Worm (Caenorhabditis elegans): ENCODE measurements around the gene T05A8.3.

Gene T05A8.3

DNA sequence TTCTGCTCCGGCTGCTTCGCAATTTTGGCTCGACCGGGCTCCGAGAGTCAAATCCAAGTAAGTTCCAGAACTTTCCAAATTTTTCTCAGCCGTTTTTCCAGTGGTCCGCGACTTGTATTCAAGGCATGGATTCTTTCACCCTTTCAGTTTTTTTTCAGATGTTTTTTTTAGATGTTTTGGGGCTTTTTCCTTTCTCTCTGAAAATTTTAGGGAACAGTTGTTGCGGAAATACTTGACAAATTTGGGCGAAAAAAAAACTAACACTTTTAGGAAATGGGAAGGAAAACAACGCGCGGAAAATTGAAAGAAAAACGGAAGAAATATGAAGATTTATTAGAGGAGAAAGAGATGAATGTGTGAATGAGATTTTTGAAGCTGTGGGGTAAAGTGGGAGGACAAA is 8.3 kb upstream of the T05A8.3 start, which contains the start of the genes T05A8.11 and nep-2:
TSS of gene T05A8.11 (minus strand) at position 101 of the 400 bp plus-strand sequence.
TSS of gene nep-2 (minus strand) at position 192 of the 400 bp plus-strand sequence.
- TF ChIP-seq ets-7 (tag; optimal IDR thresholded peaks at IDR 0.05): no peak
- TF ChIP-seq tbx-11 (GFP tag; IDR thresholded peaks at IDR 0.05): no peak
- TF ChIP-seq sea-1 (GFP tag; conservative IDR thresholded peaks at IDR 0.05): no peak
- TF ChIP-seq B0310.2 (tag; optimal IDR thresholded peaks at IDR 0.05): no peak
- no peak for TF ChIP-seq flt-1 (GFP tag; IDR thresholded peaks at IDR 0.05)

ce11 chrII:2721992-2722391 is 4.8 kb upstream of the T05A8.3 start:
- no peak for TF ChIP-seq tbx-11 (GFP tag; IDR thresholded peaks at IDR 0.05)
- TF ChIP-seq B0310.2 (tag; optimal IDR thresholded peaks at IDR 0.05): no peak
- TF ChIP-seq tra-4 (tag; optimal IDR thresholded peaks at IDR 0.05): no peak
- TF ChIP-seq ama-1 (optimal IDR thresholded peaks at IDR 0.05): no peak
- no peak for TF ChIP-seq hmbx-1 (tag; optimal IDR thresholded peaks at IDR 0.05)
- TF ChIP-seq ets-7 (tag; optimal IDR thresholded peaks at IDR 0.05): no peak
- no peak for TF ChIP-seq hnd-1 (tag; optimal IDR thresholded peaks at IDR 0.05)

- TF ChIP-seq ets-7 (tag; optimal IDR thresholded peaks at IDR 0.05) (no peak), ceh-36 (tag; optimal IDR thresholded peaks at IDR 0.05) (no peak), tra-4 (tag; optimal IDR thresholded peaks at IDR 0.05) (no peak), F13C5.2 (tag; optimal IDR thresholded peaks at IDR 0.05) (no peak), tbx-11 (GFP tag; IDR thresholded peaks at IDR 0.05) (no peak), hmg-4 (GFP tag; optimal IDR thresholded peaks at IDR 0.05) (no peak), pes-1 (GFP tag; IDR thresholded peaks at IDR 0.05) (no peak), tbx-37 (GFP tag; conservative IDR thresholded peaks at IDR 0.05) (no peak), hnd-1 (tag; optimal IDR thresholded peaks at IDR 0.05) (no peak), aly-1 (tag; optimal IDR thresholded peaks at IDR 0.05) (no peak), ama-1 (optimal IDR thresholded peaks at IDR 0.05) (no peak), B0310.2 (tag; optimal IDR thresholded peaks at IDR 0.05) (no peak), scrt-1 (GFP tag; IDR thresholded peaks at IDR 0.05) (no peak), flt-1 (GFP tag; IDR thresholded peaks at IDR 0.05) (no peak), sea-1 (GFP tag; conservative IDR thresholded peaks at IDR 0.05) (no peak), hmbx-1 (tag; optimal IDR thresholded peaks at IDR 0.05) (no peak)
These were observed 2.0 kb upstream of the T05A8.3 start for ce11 chrII:2719212-2719611.

ce11 chrII:2710919-2711318 is 6.3 kb downstream of the T05A8.3 start, which contains the start of gene T05A8.2:
Gene T05A8.2, minus strand, starts transcription at chrII:2711019.
- TF ChIP-seq tbx-37 (GFP tag; conservative IDR thresholded peaks at IDR 0.05) (no peak), pes-1 (GFP tag; IDR thresholded peaks at IDR 0.05) (no peak), ceh-13 (GFP tag; optimal IDR thresholded peaks at IDR 0.05) (no peak), hnd-1 (tag; optimal IDR thresholded peaks at IDR 0.05) (no peak), hmg-4 (GFP tag; optimal IDR thresholded peaks at IDR 0.05) (no peak)

DNA sequence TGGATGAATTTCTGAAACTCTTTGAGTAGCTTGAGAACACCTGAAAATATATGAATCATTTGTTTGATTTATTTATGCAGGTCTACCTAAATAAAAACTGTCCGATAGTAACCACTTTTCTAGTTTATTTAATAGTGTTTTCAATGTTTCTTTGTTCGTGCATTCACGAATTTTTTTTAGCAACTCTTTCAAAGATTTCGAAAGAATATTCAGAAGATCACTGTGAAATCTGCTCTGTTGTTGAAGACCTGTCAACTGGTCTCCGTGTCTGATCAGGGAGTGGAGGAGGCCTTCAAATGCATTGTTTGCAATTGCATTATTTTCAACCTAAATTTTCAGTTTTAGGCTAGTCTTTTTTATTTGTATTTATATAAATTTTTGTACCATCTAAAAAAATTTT is 7.3 kb downstream of the T05A8.3 start, which contains the start of gene T05A8.1:
TSS of gene T05A8.1 (minus strand) at position 101 of the 400 bp plus-strand sequence.
- TF ChIP-seq tbx-11 (GFP tag; IDR thresholded peaks at IDR 0.05): no peak
- no peak for TF ChIP-seq flt-1 (GFP tag; IDR thresholded peaks at IDR 0.05)
- no peak for TF ChIP-seq scrt-1 (GFP tag; IDR thresholded peaks at IDR 0.05)
- no peak for TF ChIP-seq sea-1 (GFP tag; conservative IDR thresholded peaks at IDR 0.05)
- TF ChIP-seq B0310.2 (tag; optimal IDR thresholded peaks at IDR 0.05): no peak
- no peak for TF ChIP-seq hmg-4 (GFP tag; optimal IDR thresholded peaks at IDR 0.05)
- no peak for TF ChIP-seq hnd-1 (tag; optimal IDR thresholded peaks at IDR 0.05)
- TF ChIP-seq ceh-36 (tag; optimal IDR thresholded peaks at IDR 0.05): no peak
- no peak for TF ChIP-seq tbx-37 (GFP tag; conservative IDR thresholded peaks at IDR 0.05)
- TF ChIP-seq F13C5.2 (tag; optimal IDR thresholded peaks at IDR 0.05): no peak
- TF ChIP-seq ceh-13 (GFP tag; optimal IDR thresholded peaks at IDR 0.05): no peak
- no peak for TF ChIP-seq pes-1 (GFP tag; IDR thresholded peaks at IDR 0.05)
- no peak for TF ChIP-seq aly-1 (tag; optimal IDR thresholded peaks at IDR 0.05)
- TF ChIP-seq ama-1 (optimal IDR thresholded peaks at IDR 0.05): no peak
- no peak for TF ChIP-seq tra-4 (tag; optimal IDR thresholded peaks at IDR 0.05)
- no peak for TF ChIP-seq hmbx-1 (tag; optimal IDR thresholded peaks at IDR 0.05)

ce11 chrII:2707872-2708271 is 9.4 kb downstream of the T05A8.3 start, which contains the start of gene Y47G7B.2:
Gene Y47G7B.2, minus strand, starts transcription at chrII:2708014.
- TF ChIP-seq aly-1 (tag; optimal IDR thresholded peaks at IDR 0.05): no peak
- no peak for TF ChIP-seq ets-7 (tag; optimal IDR thresholded peaks at IDR 0.05)
- no peak for TF ChIP-seq ceh-13 (GFP tag; optimal IDR thresholded peaks at IDR 0.05)
- TF ChIP-seq pes-1 (GFP tag; IDR thresholded peaks at IDR 0.05): no peak
- no peak for TF ChIP-seq hmbx-1 (tag; optimal IDR thresholded peaks at IDR 0.05)
- no peak for TF ChIP-seq tbx-37 (GFP tag; conservative IDR thresholded peaks at IDR 0.05)
- TF ChIP-seq scrt-1 (GFP tag; IDR thresholded peaks at IDR 0.05): no peak
- TF ChIP-seq F13C5.2 (tag; optimal IDR thresholded peaks at IDR 0.05): no peak
- TF ChIP-seq hmg-4 (GFP tag; optimal IDR thresholded peaks at IDR 0.05): no peak
- TF ChIP-seq flt-1 (GFP tag; IDR thresholded peaks at IDR 0.05): no peak
- TF ChIP-seq tbx-11 (GFP tag; IDR thresholded peaks at IDR 0.05): no peak
- no peak for TF ChIP-seq tra-4 (tag; optimal IDR thresholded peaks at IDR 0.05)
- TF ChIP-seq ama-1 (optimal IDR thresholded peaks at IDR 0.05): no peak
- no peak for TF ChIP-seq ceh-36 (tag; optimal IDR thresholded peaks at IDR 0.05)
- no peak for TF ChIP-seq sea-1 (GFP tag; conservative IDR thresholded peaks at IDR 0.05)
- no peak for TF ChIP-seq B0310.2 (tag; optimal IDR thresholded peaks at IDR 0.05)
- no peak for TF ChIP-seq hnd-1 (tag; optimal IDR thresholded peaks at IDR 0.05)

ce11 chrII:2705200-2705599 is 12.0 kb downstream of the T05A8.3 start, which contains the start of gene srh-128:
Gene srh-128, minus strand, starts transcription at chrII:2705300.
- no peak for TF ChIP-seq ceh-36 (tag; optimal IDR thresholded peaks at IDR 0.05)
- no peak for TF ChIP-seq tbx-11 (GFP tag; IDR thresholded peaks at IDR 0.05)
- no peak for TF ChIP-seq tbx-37 (GFP tag; conservative IDR thresholded peaks at IDR 0.05)
- TF ChIP-seq hnd-1 (tag; optimal IDR thresholded peaks at IDR 0.05): no peak
- TF ChIP-seq B0310.2 (tag; optimal IDR thresholded peaks at IDR 0.05): no peak

- no peak for TF ChIP-seq ets-7 (tag; optimal IDR thresholded peaks at IDR 0.05)
- no peak for TF ChIP-seq sea-1 (GFP tag; conservative IDR thresholded peaks at IDR 0.05)
- TF ChIP-seq tra-4 (tag; optimal IDR thresholded peaks at IDR 0.05): no peak
- TF ChIP-seq ceh-36 (tag; optimal IDR thresholded peaks at IDR 0.05): no peak
- no peak for TF ChIP-seq aly-1 (tag; optimal IDR thresholded peaks at IDR 0.05)
- no peak for TF ChIP-seq flt-1 (GFP tag; IDR thresholded peaks at IDR 0.05)
- no peak for TF ChIP-seq hmg-4 (GFP tag; optimal IDR thresholded peaks at IDR 0.05)
- TF ChIP-seq ceh-13 (GFP tag; optimal IDR thresholded peaks at IDR 0.05): no peak
These were observed 14.5 kb downstream of the T05A8.3 start, which contains the start of gene sri-60 for ce11 chrII:2702757-2703156. Gene sri-60, minus strand, starts transcription at chrII:2702857.
